Worm (Caenorhabditis elegans) whole organism, young adult: Measurements from ENCODE around the gene slt-1.

ENCODE experiments used
- Y53G8AR.9 ChIP-seq: fragments of 200-800 bp; sonication (Bioruptor generic); conservative IDR thresholded peaks from 2 replicates; pipeline ENCODE4 v1.3.6; 2022; ENCODE audit warnings: missing genetic modification reagents, missing genetic modification characterization, missing compliant biosample characterization
- cebp-2 ChIP-seq: fragments of 200-800 bp; sonication (Bioruptor generic); IDR thresholded peaks from 2 replicates; pipeline ENCODE4 v1.3.6; 2022; ENCODE audit warnings: missing genetic modification characterization, missing compliant biosample characterization
- egrh-3 ChIP-seq: fragments of 200-800 bp; sonication (Bioruptor generic); IDR thresholded peaks from 2 replicates; pipeline ENCODE4 v1.3.6; 2022; ENCODE audit warnings: missing genetic modification reagents, missing genetic modification characterization, missing compliant biosample characterization
- fkh-3 ChIP-seq: sonication (generic microtip); optimal IDR thresholded peaks from 2 replicates; lab custom pipeline; 2016; ENCODE audit warnings: mild to moderate bottlenecking, missing genetic modification characterization, missing compliant biosample characterization
- snpc-4 ChIP-seq, 5 experiments: fragments of 150-350 bp in 1 of 5; sonication (generic microtip) in 4 of 5; optimal IDR thresholded peaks; 2 replicates each; lab custom pipeline; 2014 to 2018; ENCODE audit warnings: missing genetic modification characterization in 5 of 5, missing biosample characterization in 3 of 5, antibody characterized with exemption in 2 of 5, mild to moderate bottlenecking in 2 of 5, missing compliant biosample characterization in 2 of 5, missing genotype in 2 of 5, moderate library complexity in 2 of 5, missing genetic modification reagents in 1 of 5
- unc-62 ChIP-seq: fragments of 150-350 bp; optimal IDR thresholded peaks from 2 replicates; lab custom pipeline; 2014; ENCODE audit warnings: missing biosample characterization, missing genetic modification reagents, missing genetic modification characterization
- ztf-3 ChIP-seq: fragments of 200-800 bp; sonication (Bioruptor generic); optimal IDR thresholded peaks from 2 replicates; lab custom pipeline; 2018; ENCODE audit warnings: mild to moderate bottlenecking, missing genetic modification characterization, missing compliant biosample characterization

- TF ChIP-seq fkh-3 (no peak), ztf-3 (GFP tag; lab: Kevin White, UChicago) (no peak), cebp-2 (no peak), egrh-3 (GFP tag; lab: Robert Waterston, UW) (no peak), unc-62 (GFP tag; lab: Kevin White, UChicago) (no peak), Y53G8AR.9 (no peak), snpc-4 (GFP tag; optimal IDR thresholded peaks at IDR 0.05; lab: Kevin White, UChicago) (no peak), snpc-4 (tag; optimal IDR thresholded peaks at IDR 0.05; lab: Kevin White, UChicago) (no peak)
These were observed 38.0 kb upstream of the slt-1 start, which contains the start of gene F54E4.3 for ce11 chrX:14636157-14636556.
